Worm (Caenorhabditis elegans) whole organism, L3 larva: Measurements from ENCODE around the gene K01B6.4.

ENCODE experiments used
- ama-1 ChIP-seq: fragments of 150-350 bp; optimal IDR thresholded peaks from 2 replicates; lab custom pipeline; 2018
- nhr-76 ChIP-seq: fragments of 150-350 bp; sonication (generic microtip); optimal IDR thresholded peaks from 5 replicates; lab custom pipeline; 2014; ENCODE audit warnings: missing biosample characterization, missing genetic modification characterization
- snpc-4 ChIP-seq: fragments of 150-350 bp; optimal IDR thresholded peaks from 2 replicates; lab custom pipeline; 2014; ENCODE audit warnings: missing biosample characterization, missing genetic modification characterization
- unc-62 ChIP-seq: fragments of 150-350 bp; sonication (generic microtip); optimal IDR thresholded peaks from 4 replicates; lab custom pipeline; 2014; ENCODE audit warnings: missing biosample characterization, missing genetic modification reagents, missing genetic modification characterization
- ztf-11 ChIP-seq: fragments of 150-350 bp; optimal IDR thresholded peaks from 2 replicates; lab custom pipeline; 2014; ENCODE audit warnings: missing biosample characterization, missing genetic modification characterization

DNA sequence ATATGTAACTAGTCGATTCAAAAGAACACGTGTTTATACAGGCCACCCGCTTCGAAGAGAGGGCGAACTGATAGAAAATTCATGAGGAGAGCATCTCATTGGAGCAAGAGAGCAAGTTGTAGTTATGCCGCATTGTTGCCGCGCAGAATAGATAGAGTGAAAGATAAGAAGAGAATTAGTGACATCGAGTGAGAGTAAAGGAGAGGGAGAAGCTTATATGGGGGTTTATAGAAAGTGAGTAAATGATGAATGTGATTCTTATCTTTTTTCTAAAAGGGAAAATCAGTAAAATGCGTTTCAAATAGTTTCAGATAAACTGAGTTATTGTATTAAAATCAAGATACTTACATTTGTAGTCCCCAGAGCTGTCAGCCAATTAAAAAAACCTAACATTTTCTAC lies 27.1 kb downstream of the K01B6.4 start:
- TF ChIP-seq ama-1 (lab: Kevin White, UChicago) (no peak), unc-62 (GFP tag; lab: Kevin White, UChicago) (no peak), ztf-11 (tag; lab: Kevin White, UChicago) (no peak), nhr-76 (tag; lab: Kevin White, UChicago) (no peak), snpc-4 (tag; lab: Kevin White, UChicago) (no peak)
